Worm (Caenorhabditis elegans): ENCODE measurements around the gene clc-19.

The clc-19 gene

ce11 chrIII:910540-911311 is 37.4 kb upstream of the clc-19 start, which contains the start of the genes F23H11.5 and bra-2 (continued):
- TF ChIP-seq efl-3 (GFP tag; optimal IDR thresholded peaks at IDR 0.05) (no peak), hpl-2 (GFP tag; optimal IDR thresholded peaks at IDR 0.05) (no peak), fkh-10 (GFP tag; optimal IDR thresholded peaks at IDR 0.05) (no peak), mep-1 (tag; optimal IDR thresholded peaks at IDR 0.05) (no peak), grh-1 (GFP tag; IDR thresholded peaks at IDR 0.05) (no peak), ceh-82 (tag; optimal IDR thresholded peaks at IDR 0.05) (no peak), nhr-28 (tag; optimal IDR thresholded peaks at IDR 0.05) (no peak), ceh-88 (GFP tag; IDR thresholded peaks at IDR 0.05) (no peak), isw-1 (GFP tag; IDR thresholded peaks at IDR 0.05) (no peak), ceh-90 (tag; optimal IDR thresholded peaks at IDR 0.05) (no peak), ztf-4 (tag; optimal IDR thresholded peaks at IDR 0.05) (no peak), skn-1 (tag; optimal IDR thresholded peaks at IDR 0.05) (peak; percentile 14), nhr-84 (tag; optimal IDR thresholded peaks at IDR 0.05) (no peak), nhr-85 (tag) (no peak), unc-98 (GFP tag; IDR thresholded peaks at IDR 0.05) (no peak), fos-1 (tag; optimal IDR thresholded peaks at IDR 0.05) (no peak), nhr-19 (GFP tag; conservative IDR thresholded peaks at IDR 0.05) (no peak), nhr-237 (tag; optimal IDR thresholded peaks at IDR 0.05) (no peak), ces-1 (GFP tag; optimal IDR thresholded peaks at IDR 0.05) (no peak), unc-86 (tag; optimal IDR thresholded peaks at IDR 0.05) (no peak), lin-14 (GFP tag; optimal IDR thresholded peaks at IDR 0.05) (no peak), ceh-63 (GFP tag; optimal IDR thresholded peaks at IDR 0.05) (no peak), unc-30 (tag; optimal IDR thresholded peaks at IDR 0.05) (no peak), ets-5 (GFP tag; IDR thresholded peaks at IDR 0.05) (no peak), ztf-11 (tag; optimal IDR thresholded peaks at IDR 0.05) (no peak), dsc-1 (tag; optimal IDR thresholded peaks at IDR 0.05) (no peak), hlh-4 (tag; optimal IDR thresholded peaks at IDR 0.05) (no peak), vab-15 (tag; optimal IDR thresholded peaks at IDR 0.05) (no peak), egl-27 (tag; optimal IDR thresholded peaks at IDR 0.05) (no peak), tbx-2 (tag; optimal IDR thresholded peaks at IDR 0.05) (no peak), rnt-1 (tag; optimal IDR thresholded peaks at IDR 0.05) (no peak), hlh-17 (GFP tag; optimal IDR thresholded peaks at IDR 0.05; ENCODE audit: borderline replicate concordance) (no peak), swsn-7 (tag; optimal IDR thresholded peaks at IDR 0.05) (peak; percentile 5), lin-15B (tag; optimal IDR thresholded peaks at IDR 0.05) (no peak), mab-9 (GFP tag; IDR thresholded peaks at IDR 0.05) (no peak), nhr-20 (tag; optimal IDR thresholded peaks at IDR 0.05) (peak; percentile 1), lsy-2 (tag; optimal IDR thresholded peaks at IDR 0.05) (peak; percentile 50 to 82), aly-2 (tag; optimal IDR thresholded peaks at IDR 0.05) (no peak), pag-3 (tag; optimal IDR thresholded peaks at IDR 0.05; ENCODE audit: borderline replicate concordance, insufficient read depth) (no peak), nhr-76 (tag; optimal IDR thresholded peaks at IDR 0.05) (no peak), Y116A8C.19 (tag; optimal IDR thresholded peaks at IDR 0.05; ENCODE audit: borderline replicate concordance) (no peak), pqm-1 (tag; optimal IDR thresholded peaks at IDR 0.05) (no peak), F16B12.6 (tag; optimal IDR thresholded peaks at IDR 0.05) (peak; percentile 27), unc-62 (GFP tag; optimal IDR thresholded peaks at IDR 0.05) (no peak), ama-1 (optimal IDR thresholded peaks at IDR 0.05) (no peak), nhr-71 (tag; optimal IDR thresholded peaks at IDR 0.05) (peak; percentile 34)
